Worm (Caenorhabditis elegans) whole organism, young adult: ENCODE measurements around the gene F36H1.3.

Experiments used
- egrh-3 ChIP-seq: fragments of 200-800 bp; sonication (Bioruptor generic); IDR thresholded peaks from 2 replicates; pipeline ENCODE4 v1.3.6; 2022; ENCODE audit warnings: missing genetic modification reagents, missing genetic modification characterization, missing compliant biosample characterization
- him-1 ChIP-seq: sonication (generic microtip); optimal IDR thresholded peaks from 2 replicates; lab custom pipeline; 2016; ENCODE audit warnings: missing genotype, missing genetic modification reagents, missing genetic modification characterization, missing compliant biosample characterization
- unc-130 ChIP-seq: sonication (generic microtip); optimal IDR thresholded peaks from 2 replicates; lab custom pipeline; 2016; ENCODE audit warnings: missing genetic modification reagents, missing genetic modification characterization, missing compliant biosample characterization
- unc-62 ChIP-seq: fragments of 150-350 bp; optimal IDR thresholded peaks from 2 replicates; lab custom pipeline; 2014; ENCODE audit warnings: missing biosample characterization, missing genetic modification reagents, missing genetic modification characterization

- TF ChIP-seq unc-62 (GFP tag; lab: Kevin White, UChicago) (no peak), unc-130 (GFP tag; lab: Kevin White, UChicago) (no peak), egrh-3 (no peak), him-1 (tag; lab: Kevin White, UChicago) (no peak)
Observed at ce11 chrIV:11008996-11009395, 40.9 kb upstream of the F36H1.3 start, which contains the start of gene F13H10.6.
